Fruit fly (Drosophila melanogaster): ENCODE measurements around the gene CG15443.

CG15443 gene

DNA sequence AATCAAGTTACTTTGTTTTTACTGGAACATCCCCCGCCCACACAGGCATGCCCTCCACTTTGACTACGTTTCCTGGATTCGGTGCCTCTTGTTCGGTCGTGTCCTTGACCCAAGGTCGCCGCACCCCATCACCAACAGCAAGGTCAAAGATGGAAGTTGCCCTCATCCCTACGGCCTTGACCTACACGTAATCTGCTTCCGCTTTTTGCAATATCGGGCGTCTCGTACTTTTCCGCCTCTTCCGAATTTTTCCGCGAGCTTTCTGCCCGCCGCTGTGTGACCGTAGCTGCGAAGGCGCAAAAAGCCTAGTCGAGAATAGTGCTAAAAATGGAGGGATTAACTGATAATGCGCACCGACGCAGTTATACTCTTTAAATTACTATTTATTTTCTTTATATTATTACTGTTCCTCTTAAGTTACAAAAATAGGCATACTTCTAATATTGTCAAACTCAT is 6.7 kb downstream of the CG15443 start, which contains the start of gene Gs1l:
Gene Gs1l, minus strand, starts transcription at position 269 of the 456 bp plus-strand sequence.
- TF ChIP-seq bab1 (GFP tag; optimal IDR thresholded peaks at IDR 0.05) (peak; percentile 19), CG14711 (tag; optimal IDR thresholded peaks at IDR 0.05) (peak; percentile 13), CG7045 (GFP tag; optimal IDR thresholded peaks at IDR 0.05) (no peak), pad (GFP tag; optimal IDR thresholded peaks at IDR 0.05) (peak; percentile 17), cic (GFP tag; optimal IDR thresholded peaks at IDR 0.05) (peak; percentile 47), CG12768 (GFP tag; optimal IDR thresholded peaks at IDR 0.05) (peak; percentile 29), tj (GFP tag; optimal IDR thresholded peaks at IDR 0.05) (peak; percentile 3), CG33017 (tag; optimal IDR thresholded peaks at IDR 0.05) (peak; percentile 30), CG5204 (GFP tag; optimal IDR thresholded peaks at IDR 0.05) (no peak), Hr96 (GFP tag; optimal IDR thresholded peaks at IDR 0.05) (no peak), Mnt (GFP tag; optimal IDR thresholded peaks at IDR 0.05) (peak; percentile 36), CG7101 (tag; optimal IDR thresholded peaks at IDR 0.05) (peak; percentile 35), CG11617 (GFP tag; optimal IDR thresholded peaks at IDR 0.05) (peak; percentile 14)

DNA sequence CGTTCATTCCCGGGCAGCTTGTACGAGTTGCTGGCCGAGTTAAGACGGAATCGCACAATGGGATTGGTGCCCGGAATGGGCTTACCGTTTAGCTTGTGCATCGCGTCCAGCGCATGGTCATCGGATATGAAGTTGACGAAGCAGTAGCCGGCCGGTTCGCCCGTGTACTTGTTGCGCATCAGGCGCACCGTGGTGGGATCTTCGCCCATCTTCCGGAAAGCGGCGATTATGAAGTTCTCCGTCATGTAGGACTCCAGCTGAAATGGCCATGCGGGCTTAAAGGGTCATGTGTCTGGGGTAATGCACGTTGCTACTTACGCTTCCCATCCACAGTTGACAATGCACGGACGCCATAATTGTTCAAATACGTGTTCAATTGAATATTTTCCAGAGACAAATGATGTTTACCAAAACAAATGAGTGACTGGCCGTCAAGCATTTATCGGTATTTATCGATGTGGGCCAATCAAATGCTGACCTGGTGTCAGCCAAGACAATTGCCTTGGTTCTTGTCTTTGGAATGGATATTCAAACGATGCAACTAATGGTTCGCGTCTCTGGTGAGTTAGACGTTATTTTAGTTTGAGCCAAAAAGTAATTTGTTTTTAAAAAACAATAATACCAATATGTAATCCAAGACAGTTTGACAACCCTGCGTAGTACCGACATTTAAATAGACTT is 9.1 kb downstream of the CG15443 start, which contains the start of the genes Secp43 and ND-B8:
Gene Secp43, minus strand, starts transcription at position 445 of the 681 bp plus-strand sequence.
Gene ND-B8, plus strand, starts transcription at position 618 of the 681 bp plus-strand sequence.
- TF ChIP-seq CG5204 (GFP tag; optimal IDR thresholded peaks at IDR 0.05): no peak
- no peak for TF ChIP-seq CG1620 (GFP tag; optimal IDR thresholded peaks at IDR 0.05)
- peak; percentile 54 for TF ChIP-seq bab1 (GFP tag; optimal IDR thresholded peaks at IDR 0.05)
- peak; percentile 32 for TF ChIP-seq Crg-1 (GFP tag; optimal IDR thresholded peaks at IDR 0.05)
- peak; percentile 34 for TF ChIP-seq CG7101 (tag; optimal IDR thresholded peaks at IDR 0.05)
- TF ChIP-seq CG14711 (tag; optimal IDR thresholded peaks at IDR 0.05): peak; percentile 40
- peak; percentile 13 for TF ChIP-seq Mnt (GFP tag; optimal IDR thresholded peaks at IDR 0.05)

DNA sequence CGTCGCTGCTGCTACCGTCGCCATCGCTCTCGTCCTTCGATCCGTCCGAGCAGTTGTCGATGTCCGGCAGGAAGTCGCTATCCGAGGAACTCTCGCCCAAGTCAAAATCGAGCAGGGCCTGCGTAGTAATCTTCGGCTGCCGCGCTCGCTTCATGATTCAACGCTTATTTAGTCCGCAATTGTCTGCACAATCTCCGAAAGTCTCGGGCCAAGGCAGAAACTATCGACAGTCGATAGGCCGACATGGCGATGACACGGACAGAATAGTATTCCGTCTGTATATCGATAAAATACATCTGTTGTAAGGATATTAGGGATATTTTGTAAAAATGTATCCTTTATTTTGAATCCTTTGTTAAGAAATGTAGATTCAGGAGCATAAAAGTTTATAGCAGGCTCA is 10.4 kb downstream of the CG15443 start, which contains the start of gene CG15439:
Gene CG15439, minus strand, starts transcription at position 241 of the 400 bp plus-strand sequence.
- TF ChIP-seq Clk (GFP tag; optimal IDR thresholded peaks at IDR 0.05) (no peak), CG5204 (GFP tag; optimal IDR thresholded peaks at IDR 0.05) (no peak), CG1620 (GFP tag; optimal IDR thresholded peaks at IDR 0.05) (no peak)

DNA sequence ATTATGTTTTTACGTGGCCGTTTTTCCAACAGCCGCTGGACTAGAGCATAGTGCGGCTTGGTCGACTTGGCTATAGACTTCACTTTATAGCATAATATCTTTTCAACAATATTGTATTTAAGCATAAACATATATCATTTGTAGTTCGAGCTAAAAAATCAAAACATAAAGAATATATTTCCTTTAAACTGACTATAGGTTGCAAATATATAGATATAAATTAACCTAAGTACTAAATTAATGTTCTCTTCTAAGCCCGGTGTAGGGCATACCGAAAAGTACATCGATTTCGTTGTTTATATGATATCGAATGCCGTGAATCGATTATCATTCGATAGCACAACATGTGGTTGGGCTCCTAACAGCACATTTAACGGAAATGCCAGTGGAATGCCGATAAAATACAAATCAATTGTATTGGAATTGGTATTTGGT is 14.6 kb downstream of the CG15443 start, which contains the start of gene MFS18:
Gene MFS18, minus strand, starts transcription at position 54 of the 435 bp plus-strand sequence.
- TF ChIP-seq CG7045 (GFP tag; optimal IDR thresholded peaks at IDR 0.05) (peak; percentile 81), Hr96 (GFP tag; optimal IDR thresholded peaks at IDR 0.05) (no peak), CG1620 (GFP tag; optimal IDR thresholded peaks at IDR 0.05) (peak; percentile 58), ovo (GFP tag; optimal IDR thresholded peaks at IDR 0.05) (peak; percentile 77), CG11617 (GFP tag; optimal IDR thresholded peaks at IDR 0.05) (peak; percentile 90), Mnt (GFP tag; optimal IDR thresholded peaks at IDR 0.05) (peak; percentile 91), pad (GFP tag; optimal IDR thresholded peaks at IDR 0.05) (peak; percentile 76), toe (GFP tag; optimal IDR thresholded peaks at IDR 0.05) (no peak), CG14711 (tag; optimal IDR thresholded peaks at IDR 0.05) (peak; percentile 97), cic (GFP tag; optimal IDR thresholded peaks at IDR 0.05) (peak; percentile 54), kay (GFP tag; ENCODE audit: borderline replicate concordance) (no peak), Clk (GFP tag; optimal IDR thresholded peaks at IDR 0.05) (peak; percentile 58), CG33017 (tag; optimal IDR thresholded peaks at IDR 0.05) (peak; percentile 93), CG5204 (GFP tag; optimal IDR thresholded peaks at IDR 0.05) (no peak), Crg-1 (GFP tag; optimal IDR thresholded peaks at IDR 0.05) (peak; percentile 57), CG7101 (tag; optimal IDR thresholded peaks at IDR 0.05) (peak; percentile 94), cnc (optimal IDR thresholded peaks at IDR 0.05) (no peak), bab1 (GFP tag; optimal IDR thresholded peaks at IDR 0.05) (peak; percentile 96), tj (GFP tag; optimal IDR thresholded peaks at IDR 0.05) (peak; percentile 63), CG12768 (GFP tag; optimal IDR thresholded peaks at IDR 0.05) (peak; percentile 95)

DNA sequence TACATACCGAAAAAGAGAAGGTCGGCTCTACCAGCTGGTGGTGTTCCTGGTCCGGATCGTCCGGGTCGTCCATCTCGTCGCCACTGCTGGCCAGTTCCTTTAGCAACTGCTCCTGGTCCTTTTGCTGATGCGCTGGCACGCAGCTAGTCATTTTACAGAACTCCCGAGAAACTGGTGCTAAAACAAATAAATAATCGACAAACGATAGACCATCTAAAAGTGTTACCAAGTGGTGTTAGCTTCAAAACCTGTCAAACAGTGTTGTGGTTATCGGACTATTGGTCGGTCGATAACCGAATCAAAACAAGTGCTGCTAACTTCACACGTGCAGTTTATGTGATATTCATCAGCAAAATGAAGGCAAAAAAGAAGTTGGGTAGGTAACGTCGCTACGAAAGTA is 18.8 kb downstream of the CG15443 start, which contains the start of the genes morgue and Elp3:
Gene morgue, minus strand, starts transcription at position 224 of the 400 bp plus-strand sequence.
Gene Elp3, plus strand, starts transcription at position 276 of the 400 bp plus-strand sequence.
- no peak for TF ChIP-seq cic (GFP tag; optimal IDR thresholded peaks at IDR 0.05)
- TF ChIP-seq bab1 (GFP tag; optimal IDR thresholded peaks at IDR 0.05): peak; percentile 29
- TF ChIP-seq ovo (GFP tag; optimal IDR thresholded peaks at IDR 0.05): no peak
- peak; percentile 93 for TF ChIP-seq Mnt (GFP tag; optimal IDR thresholded peaks at IDR 0.05)

DNA sequence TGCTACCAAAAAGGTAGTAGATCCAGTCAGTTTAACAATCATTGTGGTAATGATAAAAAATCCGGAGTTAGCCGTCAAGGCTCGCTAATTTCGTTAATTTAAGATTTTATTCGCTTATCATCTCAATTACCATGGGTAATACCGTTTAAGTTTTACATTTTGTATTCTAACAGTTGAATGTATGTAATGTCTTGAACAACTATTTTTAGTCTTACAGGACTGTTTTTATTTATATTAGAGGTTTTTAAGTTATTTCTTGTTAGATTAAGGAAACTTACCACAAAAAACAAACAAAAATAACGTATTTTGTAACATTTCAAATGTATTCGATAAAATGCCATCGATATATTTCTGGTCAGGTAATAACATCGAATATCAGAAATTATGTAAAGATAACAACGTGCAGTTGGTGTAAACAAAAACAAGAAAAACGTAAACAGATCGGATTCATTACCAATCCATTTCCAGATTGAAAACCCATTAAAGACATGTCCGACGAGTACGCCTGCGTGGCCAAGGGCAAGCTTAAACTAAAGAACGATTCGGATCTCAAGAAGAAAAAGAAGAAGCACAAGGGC is 21.1 kb downstream of the CG15443 start, which contains the start of the genes Sfp24F and CG15432:
Gene Sfp24F, minus strand, starts transcription at position 51 of the 578 bp plus-strand sequence.
Gene CG15432, plus strand, starts transcription at position 311 of the 578 bp plus-strand sequence.
- peak; percentile 9 for TF ChIP-seq bab1 (GFP tag; optimal IDR thresholded peaks at IDR 0.05)
- TF ChIP-seq tj (GFP tag; optimal IDR thresholded peaks at IDR 0.05): no peak
- TF ChIP-seq Mnt (GFP tag; optimal IDR thresholded peaks at IDR 0.05): no peak

All from whole organism, adult.